Fruit fly (Drosophila melanogaster) whole organism, wandering third instar larva: ENCODE results near the gene CG7872.

Source experiments
- Jra ChIP-seq: sonication (Bioruptor generic); optimal IDR thresholded peaks from 2 replicates; lab custom pipeline; 2016; ENCODE audit warnings: missing biosample characterization, missing genetic modification characterization
- N ChIP-seq: fragments of >200 bp; optimal IDR thresholded peaks from 2 replicates; lab custom pipeline; 2018; ENCODE audit warnings: missing biosample characterization, missing external identifiers, missing genetic modification characterization
- OdsH ChIP-seq: fragments of 200-800 bp; sonication (Bioruptor generic); optimal IDR thresholded peaks from 2 replicates; lab custom pipeline; 2016; ENCODE audit warnings: missing biosample characterization, mild to moderate bottlenecking, missing genetic modification characterization
- Vsx2 ChIP-seq: fragments of 200-300, 225-300 bp; sonication (Bioruptor generic); optimal IDR thresholded peaks from 2 replicates; lab custom pipeline; 2018; ENCODE audit warnings: missing biosample characterization, missing genetic modification characterization; ENCODE audit not compliant: partially characterized antibody
- h ChIP-seq: fragments of 200-800 bp; sonication (Bioruptor generic); optimal IDR thresholded peaks from 3 replicates; lab custom pipeline; 2016; ENCODE audit warnings: missing biosample characterization, mild to moderate bottlenecking, missing genetic modification characterization
- lola ChIP-seq: fragments of >200 bp; optimal IDR thresholded peaks from 2 replicates; lab custom pipeline; 2017; ENCODE audit warnings: missing biosample characterization, missing genetic modification characterization
- pan ChIP-seq: fragments of >200 bp; optimal IDR thresholded peaks from 2 replicates; lab custom pipeline; 2017
- psq ChIP-seq: fragments of 200-800 bp; sonication (Bioruptor generic); optimal IDR thresholded peaks from 3 replicates; lab custom pipeline; 2017; ENCODE audit warnings: missing biosample characterization, mild to moderate bottlenecking, missing genetic modification characterization, moderate library complexity
- tai ChIP-seq: sonication (Bioruptor generic); optimal IDR thresholded peaks from 2 replicates; lab custom pipeline; 2016; ENCODE audit warnings: missing biosample characterization, missing genetic modification characterization

- no peak for TF ChIP-seq lola (GFP tag; lab: Kevin White, UChicago)
- TF ChIP-seq h = no peak
- TF ChIP-seq OdsH (GFP tag; lab: Kevin White, UChicago) = no peak
- no peak for TF ChIP-seq tai (GFP tag; lab: Kevin White, UChicago)
- TF ChIP-seq pan (lab: Kevin White, UChicago) = no peak
- TF ChIP-seq Vsx2 = no peak
- TF ChIP-seq psq (GFP tag; lab: Kevin White, UChicago) = no peak
- TF ChIP-seq N (GFP tag; lab: Kevin White, UChicago) = no peak
- no peak for TF ChIP-seq Jra
These were observed 33.8 kb downstream of the CG7872 start for dm6 chrX:15611795-15612194.
